Worm (Caenorhabditis elegans) whole organism, L1 larva: ENCODE measurements around the gene bcas-2.

Experiments
- C16A3.4 ChIP-seq: fragments of 150-350 bp; optimal IDR thresholded peaks from 2 replicates; lab custom pipeline; 2014; ENCODE audit warnings: missing biosample characterization, missing genetic modification characterization
- F16B12.6 ChIP-seq: fragments of 150-350 bp; optimal IDR thresholded peaks from 2 replicates; lab custom pipeline; 2014; ENCODE audit warnings: missing biosample characterization, missing genetic modification characterization
- blmp-1 ChIP-seq: fragments of 150-350 bp; optimal IDR thresholded peaks from 2 replicates; lab custom pipeline; 2014; ENCODE audit warnings: missing biosample characterization, missing genetic modification characterization
- efl-1 ChIP-seq, 4 experiments: fragments of 150-350 bp; optimal IDR thresholded peaks in 3 of 4; peaks in 1 of 4; 1 replicate in 1 of 4; 2 replicates in 3 of 4; lab custom pipeline; 2014; ENCODE audit warnings: missing biosample characterization in 2 of 4, missing genetic modification characterization in 2 of 4, missing genetic modification reagents in 2 of 4
- elt-2 ChIP-seq: sonication (generic microtip); optimal IDR thresholded peaks from 2 replicates; lab custom pipeline; 2016; ENCODE audit warnings: missing genetic modification characterization, mild to moderate bottlenecking, inconsistent platforms, missing compliant biosample characterization, missing genetic modification reagents
- elt-3 ChIP-seq, 6 experiments: fragments of 150-350 bp in 1 of 6; sonication (generic microtip); optimal IDR thresholded peaks; 2 replicates each; lab custom pipeline; 2017 to 2018; ENCODE audit warnings: missing biosample characterization in 6 of 6, missing genetic modification characterization in 6 of 6, inconsistent platforms in 1 of 6
- fkh-10 ChIP-seq: sonication (generic microtip); optimal IDR thresholded peaks from 2 replicates; lab custom pipeline; 2017; ENCODE audit warnings: missing biosample characterization, missing genetic modification reagents, missing genetic modification characterization
- fkh-4 ChIP-seq: sonication (generic microtip); optimal IDR thresholded peaks from 2 replicates; lab custom pipeline; 2016; ENCODE audit warnings: missing compliant biosample characterization, missing genetic modification characterization, borderline replicate concordance
- fos-1 ChIP-seq: fragments of 150-350 bp; optimal IDR thresholded peaks from 2 replicates; lab custom pipeline; 2014; ENCODE audit warnings: missing biosample characterization, missing genetic modification characterization
- hlh-17 ChIP-seq: fragments of 200-800 bp; sonication (Bioruptor generic); optimal IDR thresholded peaks from 2 replicates; lab custom pipeline; 2018; ENCODE audit warnings: missing genetic modification characterization, mild to moderate bottlenecking, missing compliant biosample characterization, moderate library complexity, borderline replicate concordance
- hlh-4 ChIP-seq: sonication (generic microtip); optimal IDR thresholded peaks from 2 replicates; lab custom pipeline; 2016; ENCODE audit warnings: mild to moderate bottlenecking, missing genetic modification characterization, missing compliant biosample characterization
- hpl-2 ChIP-seq: fragments of 150-350 bp; optimal IDR thresholded peaks from 2 replicates; lab custom pipeline; 2014; ENCODE audit warnings: missing biosample characterization, missing genetic modification reagents, missing genetic modification characterization
- irx-1 ChIP-seq: sonication (generic microtip); optimal IDR thresholded peaks from 2 replicates; lab custom pipeline; 2016; ENCODE audit warnings: missing genetic modification characterization, missing compliant biosample characterization
- isw-1 ChIP-seq: fragments of 200-800 bp; sonication (Bioruptor generic); IDR thresholded peaks from 2 replicates; pipeline ENCODE4 v1.3.6; 2022; ENCODE audit warnings: missing genetic modification characterization, missing compliant biosample characterization
- lin-13 ChIP-seq: fragments of 150-350 bp; optimal IDR thresholded peaks from 2 replicates; lab custom pipeline; 2014; ENCODE audit warnings: missing biosample characterization, missing genetic modification reagents, missing genetic modification characterization
- lin-14 ChIP-seq: fragments of 200-800 bp; sonication (Bioruptor generic); optimal IDR thresholded peaks from 2 replicates; lab custom pipeline; 2018; ENCODE audit warnings: mild to moderate bottlenecking, missing genetic modification characterization, moderate library complexity, missing compliant biosample characterization
- lin-39 ChIP-seq: fragments of 150-350 bp; optimal IDR thresholded peaks from 2 replicates; lab custom pipeline; 2014; ENCODE audit warnings: missing biosample characterization, missing genetic modification reagents, missing genetic modification characterization
- mdl-1 ChIP-seq, 2 experiments: fragments of 150-350 bp; optimal IDR thresholded peaks; 2 replicates each; lab custom pipeline; 2014 to 2017; ENCODE audit warnings: missing biosample characterization in 2 of 2, missing genetic modification characterization in 2 of 2, inconsistent platforms in 1 of 2
- mef-2 ChIP-seq: fragments of 150-350 bp; optimal IDR thresholded peaks from 2 replicates; lab custom pipeline; 2014; ENCODE audit warnings: missing biosample characterization, missing genetic modification characterization
- mep-1 ChIP-seq: fragments of 150-350 bp; optimal IDR thresholded peaks from 2 replicates; lab custom pipeline; 2014; ENCODE audit warnings: missing biosample characterization, missing genetic modification characterization
- nhr-12 ChIP-seq: sonication (generic microtip); optimal IDR thresholded peaks from 2 replicates; lab custom pipeline; 2017; ENCODE audit warnings: missing biosample characterization, missing genetic modification characterization
- nhr-19 ChIP-seq: fragments of 200-800 bp; sonication (Bioruptor generic); conservative IDR thresholded peaks from 2 replicates; pipeline ENCODE4 v1.3.6; 2022; ENCODE audit warnings: missing genetic modification characterization, missing compliant biosample characterization
- nhr-71 ChIP-seq: sonication (generic microtip); optimal IDR thresholded peaks from 2 replicates; lab custom pipeline; 2016; ENCODE audit warnings: mild to moderate bottlenecking, missing genetic modification characterization, moderate library complexity, missing compliant biosample characterization
- nhr-76 ChIP-seq: sonication (generic microtip); optimal IDR thresholded peaks from 2 replicates; lab custom pipeline; 2017; ENCODE audit warnings: missing biosample characterization, missing genetic modification characterization
- pqm-1 ChIP-seq: sonication (generic microtip); optimal IDR thresholded peaks from 3 replicates; lab custom pipeline; 2017; ENCODE audit warnings: missing biosample characterization, missing genetic modification characterization
- skn-1 ChIP-seq: fragments of 150-350 bp; optimal IDR thresholded peaks from 2 replicates; lab custom pipeline; 2014; ENCODE audit warnings: missing biosample characterization, missing genetic modification characterization
- snpc-4 ChIP-seq: fragments of 150-350 bp; optimal IDR thresholded peaks from 2 replicates; lab custom pipeline; 2014; ENCODE audit warnings: missing biosample characterization, missing genetic modification characterization
- sox-4 ChIP-seq: sonication (generic microtip); optimal IDR thresholded peaks from 2 replicates; lab custom pipeline; 2016; ENCODE audit warnings: missing genetic modification characterization, missing compliant biosample characterization
- swsn-7 ChIP-seq: sonication (generic microtip); optimal IDR thresholded peaks from 2 replicates; lab custom pipeline; 2016; ENCODE audit warnings: missing genetic modification characterization, missing compliant biosample characterization
- tlp-1 ChIP-seq: fragments of 150-350 bp; optimal IDR thresholded peaks from 2 replicates; lab custom pipeline; 2014; ENCODE audit warnings: missing biosample characterization, missing genetic modification characterization
- unc-62 ChIP-seq: fragments of 150-350 bp; optimal IDR thresholded peaks from 2 replicates; lab custom pipeline; 2014; ENCODE audit warnings: missing biosample characterization, missing genetic modification reagents, missing genetic modification characterization
- unc-86 ChIP-seq: sonication (generic microtip); optimal IDR thresholded peaks from 2 replicates; lab custom pipeline; 2016; ENCODE audit warnings: missing genetic modification characterization, missing compliant biosample characterization
- xbp-1 ChIP-seq: sonication (generic microtip); optimal IDR thresholded peaks from 2 replicates; lab custom pipeline; 2016; ENCODE audit warnings: missing genetic modification characterization, missing compliant biosample characterization
- ztf-4 ChIP-seq: fragments of 150-350 bp; optimal IDR thresholded peaks from 2 replicates; lab custom pipeline; 2014; ENCODE audit warnings: missing biosample characterization, missing genetic modification characterization

Gene bcas-2

ce11 chrIII:6258262-6258661 is 12.6 kb upstream of the bcas-2 start, which contains the start of gene srg-1:
Gene srg-1 (minus strand): TSS chrIII:6258362.
- TF ChIP-seq swsn-7 (tag; lab: Kevin White, UChicago): no peak
- TF ChIP-seq C16A3.4 (tag; lab: Kevin White, UChicago): no peak
- TF ChIP-seq hlh-4 (tag; lab: Kevin White, UChicago): no peak
- TF ChIP-seq mdl-1 (tag; optimal IDR thresholded peaks at IDR 0.05; lab: Kevin White, UChicago): no peak
- no peak for TF ChIP-seq tlp-1
- TF ChIP-seq mep-1 (tag; lab: Kevin White, UChicago): no peak
- no peak for TF ChIP-seq unc-86 (tag; lab: Kevin White, UChicago)
- no peak for TF ChIP-seq sox-4
- no peak for TF ChIP-seq fos-1 (tag; lab: Kevin White, UChicago)
- TF ChIP-seq irx-1 (tag; lab: Kevin White, UChicago): no peak
- TF ChIP-seq blmp-1 (tag; lab: Kevin White, UChicago): no peak
- no peak for TF ChIP-seq unc-62 (GFP tag; lab: Kevin White, UChicago)
- TF ChIP-seq nhr-71: no peak
- TF ChIP-seq isw-1 (GFP tag; lab: Robert Waterston, UW): no peak
- TF ChIP-seq lin-39 (tag; lab: Kevin White, UChicago): no peak

DNA sequence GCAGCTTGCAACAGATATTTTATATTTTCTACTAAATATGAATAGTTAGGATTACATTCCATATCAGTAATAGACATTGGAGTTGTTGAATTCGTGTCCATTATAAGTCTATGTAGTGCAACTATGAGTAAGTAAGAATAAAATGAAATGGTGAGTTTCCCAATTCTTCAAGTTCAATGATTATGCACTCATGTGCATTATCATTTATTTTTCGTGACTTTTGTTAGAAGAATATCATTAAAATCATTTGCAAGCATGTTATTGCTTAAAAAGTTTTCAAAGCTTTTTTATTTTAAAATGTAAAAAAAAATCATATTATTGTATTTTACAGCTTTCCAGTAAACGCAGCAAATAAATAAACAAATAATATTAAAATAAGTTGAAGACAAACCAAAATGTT is 11.0 kb upstream of the bcas-2 start, which contains the start of gene srg-9:
TSS of gene srg-9 (minus strand) at position 101 of the 400 bp plus-strand sequence.
- TF ChIP-seq nhr-19: no peak
- TF ChIP-seq skn-1 (tag; lab: Kevin White, UChicago): no peak
- no peak for TF ChIP-seq tlp-1
- no peak for TF ChIP-seq xbp-1 (tag; lab: Kevin White, UChicago)
- no peak for TF ChIP-seq nhr-12 (tag; lab: Kevin White, UChicago)
- no peak for TF ChIP-seq elt-3 (tag; optimal IDR thresholded peaks at IDR 0.05; lab: Kevin White, UChicago)
- TF ChIP-seq blmp-1 (tag; lab: Kevin White, UChicago): no peak
- no peak for TF ChIP-seq lin-14 (GFP tag; lab: Kevin White, UChicago)
- no peak for TF ChIP-seq elt-2

DNA sequence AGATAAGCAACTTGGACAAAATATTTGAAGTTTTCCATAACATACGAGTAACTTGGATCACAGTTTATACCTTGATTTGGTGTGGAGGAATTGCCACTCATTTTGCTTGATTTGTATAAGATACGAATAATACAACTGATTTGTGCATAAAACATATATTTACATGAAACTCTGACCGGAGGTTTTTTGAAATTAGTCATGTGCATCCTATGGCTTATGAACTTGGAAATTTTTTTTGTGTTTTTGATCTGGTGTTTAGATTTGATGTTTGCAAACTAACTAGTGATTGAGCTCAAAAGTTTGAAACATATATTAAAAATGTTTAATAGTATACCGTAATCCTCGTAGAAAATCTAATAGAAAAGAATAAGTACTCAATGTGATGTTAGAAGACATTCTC is 9.1 kb upstream of the bcas-2 start, which contains the start of gene srg-8:
TSS of gene srg-8 (minus strand) at position 101 of the 400 bp plus-strand sequence.
- TF ChIP-seq lin-13: no peak
- TF ChIP-seq ztf-4: no peak
- no peak for TF ChIP-seq unc-86 (tag; lab: Kevin White, UChicago)
- no peak for TF ChIP-seq F16B12.6 (tag; lab: Kevin White, UChicago)
- TF ChIP-seq fkh-4 (tag; lab: Kevin White, UChicago): no peak
- TF ChIP-seq efl-1 (optimal IDR thresholded peaks at IDR 0.05; lab: Kevin White, UChicago): no peak
- TF ChIP-seq efl-1 (GFP tag; optimal IDR thresholded peaks at IDR 0.05 in 1 of 2; lab: Kevin White, UChicago): no peak
- no peak for TF ChIP-seq snpc-4 (tag; lab: Kevin White, UChicago)
- TF ChIP-seq hlh-4 (tag; lab: Kevin White, UChicago): no peak
- TF ChIP-seq nhr-76 (tag; lab: Kevin White, UChicago): no peak

DNA sequence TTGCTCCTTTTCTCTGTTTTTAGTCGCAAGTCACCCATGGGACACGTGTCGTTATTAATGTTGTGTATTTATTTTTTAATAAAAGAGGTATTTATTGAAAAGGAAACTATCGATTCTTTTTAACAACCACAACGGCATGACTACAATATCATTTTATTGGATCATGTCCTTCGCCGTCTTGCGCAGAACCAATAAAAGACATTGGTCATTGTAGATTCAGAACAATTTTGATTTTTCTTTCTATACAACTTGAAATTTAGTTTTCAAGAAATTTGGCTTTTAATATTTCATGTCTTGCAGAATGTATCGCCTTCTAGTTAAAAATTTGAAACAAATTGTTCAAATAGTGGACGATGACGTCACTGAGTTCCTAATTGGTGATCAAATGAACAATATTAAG is 5.9 kb upstream of the bcas-2 start, which contains the start of gene amdh-1:
TSS of gene amdh-1 (plus strand) at position 301 of the 400 bp plus-strand sequence.
- TF ChIP-seq mep-1 (tag; lab: Kevin White, UChicago): no peak
- no peak for TF ChIP-seq mef-2 (tag; lab: Kevin White, UChicago)
- no peak for TF ChIP-seq hlh-17 (GFP tag; lab: Kevin White, UChicago)
- TF ChIP-seq pqm-1 (tag; lab: Kevin White, UChicago): no peak
- TF ChIP-seq swsn-7 (tag; lab: Kevin White, UChicago): no peak
- TF ChIP-seq fkh-10 (GFP tag; lab: Kevin White, UChicago): no peak
- no peak for TF ChIP-seq isw-1 (GFP tag; lab: Robert Waterston, UW)
- no peak for TF ChIP-seq hpl-2
